Worm (Caenorhabditis elegans) whole organism, L4/young adult: ENCODE results near the gene col-99.

Source experiments
- W03F9.2 ChIP-seq: fragments of 150-350 bp; optimal IDR thresholded peaks from 2 replicates; lab custom pipeline; 2014; ENCODE audit warnings: missing biosample characterization, missing genetic modification characterization
- dao-5 ChIP-seq: sonication (generic microtip); optimal IDR thresholded peaks from 2 replicates; lab custom pipeline; 2016; ENCODE audit warnings: missing genotype, missing genetic modification characterization, moderate library complexity, missing compliant biosample characterization
- him-1 ChIP-seq: sonication (generic microtip); optimal IDR thresholded peaks from 2 replicates; lab custom pipeline; 2016; ENCODE audit warnings: missing genotype, missing genetic modification reagents, missing genetic modification characterization, missing compliant biosample characterization

Gene col-99

DNA sequence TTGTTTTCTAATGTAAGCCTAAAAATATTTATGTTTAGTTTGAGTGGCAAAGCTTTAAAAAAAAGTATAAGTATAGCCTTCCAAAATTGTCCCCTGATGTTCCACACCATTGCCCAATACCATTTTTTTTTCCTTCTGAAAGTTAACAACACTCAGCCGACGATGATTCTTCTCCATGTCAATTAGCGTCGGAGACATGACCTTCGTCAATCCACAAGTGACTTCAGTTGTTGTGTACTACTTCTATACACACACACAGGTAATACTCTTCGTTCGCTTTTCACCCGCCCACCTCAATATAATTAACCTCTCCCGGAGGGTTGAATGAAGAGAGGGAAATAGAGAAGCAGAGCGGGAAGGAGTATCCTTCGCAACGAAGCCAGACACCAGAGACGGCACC is 17.1 kb upstream of the col-99 start, which contains the start of gene cutl-24:
Gene cutl-24 (plus strand): TSS at position 301 of the 400 bp plus-strand sequence.
- no peak for TF ChIP-seq W03F9.2

- TF ChIP-seq him-1 (no peak), dao-5 (tag; lab: Kevin White, UChicago) (no peak), W03F9.2 (no peak)
Measured at ce11 chrIV:162530-162929, 14.8 kb upstream of the col-99 start, which contains the start of gene Y38C1AA.6. Gene Y38C1AA.6, plus strand, starts transcription at chrIV:162830.

- no peak for TF ChIP-seq him-1
- TF ChIP-seq dao-5 (tag; lab: Kevin White, UChicago) = no peak
- no peak for TF ChIP-seq W03F9.2
Measured at ce11 chrIV:159864-160263, 12.1 kb upstream of the col-99 start, which contains the start of gene Y38C1AA.19. Gene Y38C1AA.19, plus strand, starts transcription at chrIV:160164.

DNA sequence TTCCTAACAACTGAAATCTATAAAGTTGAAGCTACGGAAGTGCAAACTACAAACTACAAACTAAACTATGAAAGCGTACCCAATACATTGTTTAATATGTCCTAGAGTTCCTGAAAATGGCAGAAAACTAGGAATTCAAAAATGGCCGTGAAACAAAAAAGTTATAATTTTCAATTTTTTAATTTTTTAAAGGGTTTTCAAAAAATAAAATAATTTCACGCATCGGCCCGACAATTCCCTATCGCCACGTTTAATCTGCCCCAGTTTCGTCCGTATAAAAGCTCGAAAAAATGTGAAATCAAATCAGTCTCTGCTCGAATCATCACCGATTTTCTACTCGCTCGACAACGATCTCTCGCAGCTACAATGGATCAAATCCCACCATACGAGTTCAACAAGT is 10.9 kb upstream of the col-99 start, which contains the start of gene Y38C1AA.7:
Gene Y38C1AA.7 (plus strand): TSS at position 301 of the 400 bp plus-strand sequence.
- TF ChIP-seq him-1 (no peak), W03F9.2 (no peak)

- no peak for TF ChIP-seq dao-5 (tag; lab: Kevin White, UChicago)
- no peak for TF ChIP-seq W03F9.2
- no peak for TF ChIP-seq him-1
Measured at ce11 chrIV:157809-158208, 10.1 kb upstream of the col-99 start, which contains the start of gene gegf-1. Gene gegf-1, minus strand, starts transcription at chrIV:157909.

DNA sequence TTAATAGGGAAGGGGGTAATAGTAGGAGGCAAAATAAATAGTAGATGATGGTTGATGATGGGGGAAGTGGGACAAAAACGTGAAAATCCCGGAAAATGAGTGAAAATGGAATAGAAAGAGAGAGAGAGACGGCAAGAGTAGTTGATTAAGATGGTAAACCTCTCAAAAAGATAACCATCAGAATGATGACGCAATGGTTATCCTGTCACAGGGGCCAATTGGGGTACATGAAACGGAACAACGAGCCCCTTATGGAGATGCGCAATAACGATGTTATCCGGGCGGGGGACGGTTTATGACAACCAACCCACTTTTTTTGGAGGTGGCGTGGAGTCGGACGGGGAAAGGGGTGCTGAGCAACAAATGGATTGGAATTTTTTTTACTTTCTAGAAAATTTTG is 2.1 kb upstream of the col-99 start:
- no peak for TF ChIP-seq W03F9.2
- no peak for TF ChIP-seq him-1

DNA sequence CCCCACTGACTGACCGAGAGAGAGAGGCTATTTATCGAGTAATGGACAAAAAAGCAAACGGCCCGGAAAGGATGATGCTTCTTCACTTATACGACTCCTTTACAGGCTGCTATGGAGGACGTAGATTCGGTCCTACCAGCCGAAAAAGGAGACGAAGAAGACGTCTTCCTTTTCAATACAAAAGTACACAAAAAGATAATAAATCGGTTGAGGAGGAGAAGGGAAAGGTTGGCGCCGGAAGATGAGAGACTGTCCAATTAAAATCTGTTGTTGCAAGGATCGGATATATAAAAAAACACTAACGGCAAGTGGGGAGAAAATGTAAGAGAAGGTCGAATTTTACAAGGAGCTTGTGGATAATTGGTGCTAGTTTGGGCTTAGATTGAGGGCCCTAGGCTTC is 1.0 kb upstream of the col-99 start:
- TF ChIP-seq dao-5 (tag; lab: Kevin White, UChicago) = no peak
- TF ChIP-seq W03F9.2 = no peak
- TF ChIP-seq him-1 = no peak

- TF ChIP-seq W03F9.2 (no peak), him-1 (peak; percentile 54), dao-5 (tag; lab: Kevin White, UChicago) (peak; percentile 39)
Measured at ce11 chrIV:143807-144371, 3.8 kb downstream of the col-99 start.

ce11 chrIV:141022-141421 is 6.7 kb downstream of the col-99 start:
- TF ChIP-seq dao-5 (tag; lab: Kevin White, UChicago) = no peak

- no peak for TF ChIP-seq dao-5 (tag; lab: Kevin White, UChicago)
- TF ChIP-seq W03F9.2 = no peak
- no peak for TF ChIP-seq him-1
Measured at ce11 chrIV:139652-140051, 8.1 kb downstream of the col-99 start.

ce11 chrIV:133968-134367 is 13.8 kb downstream of the col-99 start:
- TF ChIP-seq W03F9.2 (no peak), him-1 (no peak), dao-5 (tag; lab: Kevin White, UChicago) (no peak)

DNA sequence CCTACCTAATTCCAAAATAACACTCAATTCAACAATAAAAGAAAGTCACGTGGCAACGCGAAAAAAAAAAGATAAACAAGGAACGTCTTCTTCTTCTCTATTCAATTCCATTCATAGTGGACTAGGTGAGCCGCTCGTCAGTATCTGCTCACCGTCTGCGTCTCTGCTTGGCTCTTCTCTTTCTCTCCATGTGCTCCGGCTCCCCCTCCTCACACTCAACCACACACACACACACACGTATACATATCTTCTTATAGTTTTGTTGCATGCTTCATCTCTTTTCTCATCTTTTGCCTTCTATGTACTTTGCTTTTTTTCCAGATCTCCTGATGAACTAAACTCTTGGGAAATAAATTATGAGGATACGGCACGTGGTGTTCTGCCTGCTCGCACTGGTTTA is 15.6 kb downstream of the col-99 start, which contains the start of gene daf-1:
Gene daf-1 (plus strand): TSS at position 322 of the 400 bp plus-strand sequence.
- TF ChIP-seq him-1 = peak; percentile 10
- TF ChIP-seq dao-5 (tag; lab: Kevin White, UChicago) = no peak

- TF ChIP-seq W03F9.2 (no peak), dao-5 (tag; lab: Kevin White, UChicago) (no peak), him-1 (no peak)
Measured at ce11 chrIV:130150-130549, 17.6 kb downstream of the col-99 start.

DNA sequence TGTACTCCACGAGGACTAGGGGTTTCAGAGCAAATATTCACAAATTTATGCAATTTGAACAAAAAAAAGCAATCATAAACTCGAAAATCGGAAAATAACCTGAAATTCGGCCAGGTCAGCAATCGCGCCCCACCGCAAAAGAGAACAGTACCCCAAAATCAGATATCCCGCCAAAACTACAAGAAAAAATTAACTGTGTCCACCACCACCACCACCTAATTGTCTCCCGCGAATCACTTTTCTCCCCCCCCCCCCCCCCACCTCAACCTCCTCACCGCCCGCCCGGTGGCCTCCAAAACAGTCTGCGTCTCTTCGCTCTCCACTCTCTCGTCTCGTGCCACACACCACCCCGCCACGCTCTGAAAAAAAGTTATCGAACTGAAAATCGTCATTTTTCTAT is 19.2 kb downstream of the col-99 start:
- TF ChIP-seq W03F9.2 = no peak
- no peak for TF ChIP-seq dao-5 (tag; lab: Kevin White, UChicago)
- TF ChIP-seq him-1 = no peak

- TF ChIP-seq dao-5 (tag; lab: Kevin White, UChicago) (no peak), W03F9.2 (peak; percentile 82), him-1 (no peak)
Measured at ce11 chrIV:125881-126781, 21.6 kb downstream of the col-99 start, which contains the start of the genes grld-1 and cox-6C. Gene grld-1, minus strand, starts transcription at chrIV:125931. Gene cox-6C, plus strand, starts transcription at chrIV:126731.
